Worm (Caenorhabditis elegans): ENCODE measurements around the gene C38D4.7.

DNA sequence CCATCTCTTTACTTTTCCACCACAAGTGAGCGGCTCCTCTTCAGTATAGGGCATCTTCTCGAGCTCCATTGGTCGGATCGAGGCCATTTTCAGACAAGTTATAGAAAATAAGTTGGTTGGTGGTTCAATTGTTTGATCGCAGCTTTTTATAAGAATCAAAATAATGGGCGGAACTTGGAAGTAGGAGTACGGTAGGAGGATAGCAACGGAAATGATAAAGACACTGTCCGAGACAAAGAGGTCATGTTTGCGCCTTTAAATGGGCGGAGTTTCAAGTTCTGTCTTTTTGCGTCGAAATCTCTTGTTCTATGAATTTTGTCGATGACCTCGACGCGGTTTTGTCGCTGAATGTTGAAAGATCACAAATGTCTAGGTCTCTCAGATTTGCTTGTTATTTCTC is 11.0 kb upstream of the C38D4.7 start, which contains the start of gene F26A1.8:
- TF ChIP-seq B0310.2 (tag; optimal IDR thresholded peaks at IDR 0.05) (no peak), ceh-36 (tag; optimal IDR thresholded peaks at IDR 0.05) (no peak), flt-1 (GFP tag; IDR thresholded peaks at IDR 0.05) (no peak), hmg-4 (GFP tag; optimal IDR thresholded peaks at IDR 0.05) (no peak), hmbx-1 (tag; optimal IDR thresholded peaks at IDR 0.05) (no peak)
